Fruit fly (Drosophila melanogaster) whole organism, embryonic: ENCODE data around the gene lili.

ENCODE experiments used
- Ada2b ChIP-seq: fragments of 200-800 bp; sonication (Bioruptor generic); IDR thresholded peaks from 2 replicates; pipeline ENCODE4 v1.3.6; 2022; ENCODE audit warnings: missing biosample characterization, missing genetic modification characterization
- Atf3 ChIP-seq: fragments of 200-800 bp; sonication (Bioruptor generic); optimal IDR thresholded peaks from 3 replicates; lab custom pipeline; 2016; ENCODE audit warnings: missing biosample characterization, missing genetic modification characterization
- Atf6 ChIP-seq: fragments of 200-800 bp; sonication (Bioruptor generic); IDR thresholded peaks from 2 replicates; pipeline ENCODE4 v1.3.6; 2022; ENCODE audit warnings: missing biosample characterization, missing genetic modification characterization
- Awh ChIP-seq: fragments of 200-800 bp; sonication (Bioruptor generic); IDR thresholded peaks from 2 replicates; pipeline ENCODE4, ENCODE4 v1.3.6; 2022; ENCODE audit warnings: missing biosample characterization, missing genetic modification characterization
- CG10321 ChIP-seq: fragments of 200-800 bp; sonication (Bioruptor generic); IDR thresholded peaks from 2 replicates; pipeline ENCODE4 v1.3.6; 2022; ENCODE audit warnings: missing biosample characterization, missing genetic modification characterization
- CG12659 ChIP-seq: fragments of 200-800 bp; sonication (Bioruptor generic); optimal IDR thresholded peaks from 3 replicates; lab custom pipeline; 2017; ENCODE audit warnings: mild to moderate bottlenecking, missing biosample characterization, missing genetic modification reagents, missing genetic modification characterization
- CG12769 ChIP-seq: fragments of 200-800 bp; sonication (Bioruptor generic); optimal IDR thresholded peaks from 2 replicates; lab custom pipeline; 2019; ENCODE audit warnings: missing biosample characterization, mild to moderate bottlenecking, missing genetic modification characterization, moderate library complexity
- CG12942 ChIP-seq: fragments of 200-800 bp; sonication (Bioruptor generic); optimal IDR thresholded peaks from 3 replicates; lab custom pipeline; 2016; ENCODE audit warnings: missing biosample characterization, missing genetic modification characterization
- CG13123 ChIP-seq: fragments of 200-800 bp; sonication (Bioruptor generic); optimal IDR thresholded peaks from 2 replicates; lab custom pipeline; 2016; ENCODE audit warnings: missing biosample characterization, missing genetic modification characterization
- CG14441 ChIP-seq: fragments of 200-800 bp; sonication (Bioruptor generic); IDR thresholded peaks from 2 replicates; pipeline ENCODE4 v1.3.6; 2022; ENCODE audit warnings: missing biosample characterization, missing genetic modification characterization
- CG15073 ChIP-seq: fragments of 200-800 bp; sonication (Bioruptor generic); optimal IDR thresholded peaks from 2 replicates; lab custom pipeline; 2016; ENCODE audit warnings: missing biosample characterization, missing genetic modification characterization
- CG16813 ChIP-seq: fragments of 200-800 bp; sonication (Bioruptor generic); IDR thresholded peaks from 3 replicates; pipeline ENCODE4 v1.3.6; 2022; ENCODE audit warnings: missing biosample characterization, missing genetic modification characterization; ENCODE audit not compliant: partially characterized antibody
- CG17359 ChIP-seq: fragments of 200-800 bp; sonication (Bioruptor generic); optimal IDR thresholded peaks from 3 replicates; lab custom pipeline; 2018; ENCODE audit warnings: missing biosample characterization, mild to moderate bottlenecking, missing genetic modification characterization, moderate library complexity
- CG17912 ChIP-seq: fragments of 200-800 bp; sonication (Bioruptor generic); optimal IDR thresholded peaks from 2 replicates; lab custom pipeline; 2018; ENCODE audit warnings: missing biosample characterization, mild to moderate bottlenecking, missing genetic modification characterization
- CG34224 ChIP-seq: fragments of 200-800 bp; sonication (Bioruptor generic); IDR thresholded peaks from 3 replicates; pipeline ENCODE4 v1.3.6; 2022; ENCODE audit warnings: missing biosample characterization, missing genetic modification characterization; ENCODE audit not compliant: partially characterized antibody
- CG3847 ChIP-seq: fragments of 200-800 bp; sonication (Bioruptor generic); IDR thresholded peaks from 2 replicates; pipeline ENCODE4 v1.3.6; 2022; ENCODE audit warnings: missing biosample characterization, missing genetic modification characterization
- CG6175 ChIP-seq: fragments of 200-800 bp; sonication (Bioruptor generic); IDR thresholded peaks from 3 replicates; pipeline ENCODE4 v1.3.6; 2022; ENCODE audit warnings: missing biosample characterization, missing genetic modification characterization
- CG7987 ChIP-seq: fragments of 200-800 bp; sonication (Bioruptor generic); optimal IDR thresholded peaks from 2 replicates; lab custom pipeline; 2018; ENCODE audit warnings: missing biosample characterization, mild to moderate bottlenecking, missing genetic modification characterization, moderate library complexity
- CG8359 ChIP-seq: fragments of 200-800 bp; sonication (Bioruptor generic); optimal IDR thresholded peaks from 2 replicates; lab custom pipeline; 2017; ENCODE audit warnings: missing biosample characterization, mild to moderate bottlenecking, missing genetic modification characterization, borderline replicate concordance
- CG8944 ChIP-seq: fragments of 200-800 bp; sonication (Bioruptor generic); optimal IDR thresholded peaks from 3 replicates; lab custom pipeline; 2016; ENCODE audit warnings: missing biosample characterization, missing genetic modification characterization
- Doc3 ChIP-seq: fragments of 200-800 bp; sonication (Bioruptor generic); IDR thresholded peaks from 3 replicates; pipeline ENCODE4 v1.3.6; 2022; ENCODE audit warnings: missing biosample characterization, missing genetic modification characterization; ENCODE audit not compliant: partially characterized antibody
- H2.0 ChIP-seq: fragments of 200-800 bp; sonication (Bioruptor generic); IDR thresholded peaks from 2 replicates; pipeline ENCODE4 v1.3.6; 2022; ENCODE audit warnings: missing biosample characterization, missing genetic modification characterization
- Hmr ChIP-seq: fragments of 200-800 bp; sonication (Bioruptor generic); optimal IDR thresholded peaks from 3 replicates; lab custom pipeline; 2017; ENCODE audit warnings: mild to moderate bottlenecking, missing biosample characterization, missing genetic modification reagents, missing genetic modification characterization
- Hr78 ChIP-seq, 2 experiments: fragments of 200-800 bp in 1 of 2; fragments of >200 bp in 1 of 2; sonication (Bioruptor generic) in 1 of 2; optimal IDR thresholded peaks; 2 replicates each; lab custom pipeline; 2017 to 2019; ENCODE audit warnings: missing biosample characterization in 2 of 2, missing genetic modification characterization in 2 of 2, mild to moderate bottlenecking in 1 of 2, moderate library complexity in 1 of 2
- Hsf ChIP-seq: fragments of 200-800 bp; sonication (Bioruptor generic); optimal IDR thresholded peaks from 3 replicates; lab custom pipeline; 2016; ENCODE audit warnings: missing biosample characterization, missing genetic modification characterization
- Lim3 ChIP-seq: fragments of 200-800 bp; sonication (Bioruptor generic); IDR thresholded peaks from 2 replicates; pipeline ENCODE4 v1.3.6; 2022; ENCODE audit warnings: missing biosample characterization, missing genetic modification characterization
- MESR4 ChIP-seq: fragments of 200-800 bp; sonication (Bioruptor generic); optimal IDR thresholded peaks from 2 replicates; lab custom pipeline; 2018; ENCODE audit warnings: missing biosample characterization, mild to moderate bottlenecking, missing genetic modification characterization, moderate library complexity
- Mes4 ChIP-seq: fragments of 200-800 bp; sonication (Bioruptor generic); optimal IDR thresholded peaks from 2 replicates; lab custom pipeline; 2016; ENCODE audit warnings: missing biosample characterization, missing genetic modification characterization
- Mrtf ChIP-seq: fragments of 200-800 bp; sonication (Bioruptor generic); IDR thresholded peaks from 3 replicates; pipeline ENCODE4 v1.3.6; 2022; ENCODE audit warnings: missing biosample characterization, missing genetic modification characterization
- Oli ChIP-seq: fragments of 200-800 bp; sonication (Bioruptor generic); optimal IDR thresholded peaks from 2 replicates; lab custom pipeline; 2018; ENCODE audit warnings: missing biosample characterization, mild to moderate bottlenecking, missing genetic modification characterization, moderate library complexity
- Ptx1 ChIP-seq: fragments of 200-800 bp; sonication (Bioruptor generic); IDR thresholded peaks from 2 replicates; pipeline ENCODE4 v1.3.6; 2022; ENCODE audit warnings: missing biosample characterization, missing genetic modification characterization
- Ravus ChIP-seq: fragments of 200-800 bp; sonication (Bioruptor generic); IDR thresholded peaks from 2 replicates; pipeline ENCODE4 v1.3.6; 2022; ENCODE audit warnings: missing biosample characterization, missing genetic modification characterization
- Sry-δ ChIP-seq: fragments of 200-800 bp; sonication (Bioruptor generic); optimal IDR thresholded peaks from 2 replicates; lab custom pipeline; 2016; ENCODE audit warnings: missing biosample characterization, missing genetic modification characterization
- corto ChIP-seq: fragments of 200-800 bp; sonication (Bioruptor generic); optimal IDR thresholded peaks from 2 replicates; lab custom pipeline; 2016; ENCODE audit warnings: missing biosample characterization, mild to moderate bottlenecking, missing genetic modification characterization, moderate library complexity
- cwo ChIP-seq: fragments of 200-800 bp; sonication (Bioruptor generic); optimal IDR thresholded peaks from 3 replicates; lab custom pipeline; 2017; ENCODE audit warnings: missing biosample characterization, missing genetic modification characterization, mild to moderate bottlenecking, moderate library complexity, missing genetic modification reagents
- ftz-f1 ChIP-seq: fragments of 200-800 bp; sonication (Bioruptor generic); optimal IDR thresholded peaks from 2 replicates; lab custom pipeline; 2016; ENCODE audit warnings: missing biosample characterization, missing genetic modification characterization
- gsb ChIP-seq: fragments of 200-800 bp; sonication (Bioruptor generic); IDR thresholded peaks from 2 replicates; pipeline ENCODE4 v1.3.6; 2022; ENCODE audit warnings: missing biosample characterization, missing genetic modification characterization
- h ChIP-seq: fragments of >200 bp; optimal IDR thresholded peaks from 2 replicates; lab custom pipeline; 2017
- ham ChIP-seq: fragments of 200-800 bp; sonication (Bioruptor generic); IDR thresholded peaks from 2 replicates; pipeline ENCODE4 v1.3.6; 2022; ENCODE audit warnings: missing biosample characterization, missing genetic modification characterization
- hb ChIP-seq: fragments of 200-800 bp; sonication (Bioruptor generic); IDR thresholded peaks from 3 replicates; pipeline ENCODE4 v1.3.6; 2022; ENCODE audit warnings: missing biosample characterization, missing genetic modification characterization; ENCODE audit not compliant: partially characterized antibody
- insv ChIP-seq, 2 experiments: fragments of 200-800 bp; sonication (Bioruptor generic); optimal IDR thresholded peaks; 3 replicates each; lab custom pipeline; 2016 to 2018; ENCODE audit warnings: missing biosample characterization in 2 of 2, missing genetic modification characterization in 2 of 2
- knrl ChIP-seq: fragments of 200-800 bp; sonication (Bioruptor generic); IDR thresholded peaks from 3 replicates; pipeline ENCODE4 v1.3.6; 2022; ENCODE audit warnings: missing biosample characterization, missing genetic modification characterization; ENCODE audit not compliant: partially characterized antibody
- phol ChIP-seq: fragments of 200-800 bp; sonication (Bioruptor generic); optimal IDR thresholded peaks from 3 replicates; lab custom pipeline; 2018; ENCODE audit warnings: missing biosample characterization, mild to moderate bottlenecking, missing genetic modification characterization, moderate library complexity
- pum ChIP-seq: fragments of 200-800 bp; sonication (Bioruptor generic); optimal IDR thresholded peaks from 2 replicates; lab custom pipeline; 2016; ENCODE audit warnings: missing biosample characterization, missing genetic modification characterization
- sob ChIP-seq: fragments of 200-800 bp; sonication (Bioruptor generic); IDR thresholded peaks from 2 replicates; pipeline ENCODE4 v1.3.6; 2022; ENCODE audit warnings: missing biosample characterization, missing genetic modification characterization
- sqz ChIP-seq: fragments of 200-800 bp; sonication (Bioruptor generic); optimal IDR thresholded peaks from 3 replicates; lab custom pipeline; 2018; ENCODE audit warnings: missing biosample characterization, mild to moderate bottlenecking, missing genetic modification characterization
- ssp ChIP-seq: fragments of 200-800 bp; sonication (Bioruptor generic); IDR thresholded peaks from 2 replicates; pipeline ENCODE4 v1.3.6; 2022; ENCODE audit warnings: missing biosample characterization, missing genetic modification characterization
- tx ChIP-seq: fragments of 200-800 bp; sonication (Bioruptor generic); optimal IDR thresholded peaks from 2 replicates; lab custom pipeline; 2016; ENCODE audit warnings: missing biosample characterization, missing genetic modification characterization
- unpg ChIP-seq: fragments of 200-800 bp; sonication (Bioruptor generic); optimal IDR thresholded peaks from 3 replicates; lab custom pipeline; 2018; ENCODE audit warnings: missing biosample characterization, mild to moderate bottlenecking, missing genetic modification characterization, moderate library complexity
- wor ChIP-seq: fragments of 200-800 bp; sonication (Bioruptor generic); IDR thresholded peaks from 2 replicates; pipeline ENCODE4 v1.3.6; 2022; ENCODE audit warnings: missing biosample characterization, missing genetic modification characterization

lili gene

DNA sequence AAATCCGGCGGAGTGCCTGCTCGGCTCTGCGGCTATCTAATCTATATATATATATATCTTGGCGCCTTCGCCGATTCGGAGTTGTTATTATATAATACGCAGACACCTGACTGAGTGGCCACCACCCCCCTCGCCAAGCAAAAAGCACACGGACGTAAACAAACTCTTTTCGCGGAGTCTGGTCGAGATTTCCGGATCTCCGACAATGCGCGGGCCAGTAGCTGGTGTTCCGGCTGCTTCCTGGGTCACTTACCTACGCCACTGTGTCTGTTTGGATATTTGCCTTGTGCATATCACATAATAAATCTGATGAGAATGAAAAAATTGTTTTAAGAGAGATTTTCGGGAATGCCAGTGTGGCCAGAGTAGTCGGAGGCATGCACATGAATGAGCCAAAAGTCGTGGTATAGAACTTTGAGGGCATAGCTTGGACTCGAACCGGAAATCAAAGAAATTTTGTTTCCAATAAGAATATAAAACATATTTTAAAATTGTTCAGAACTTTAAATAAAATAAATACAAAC, 26.7 kb downstream of the lili start, which contains the start of gene CG5805 (continued):
- TF ChIP-seq CG15073 (GFP tag; lab: Kevin White, UChicago) (no peak), phol (tag; lab: Kevin White, UChicago) (peak; percentile 88), Sry-δ (GFP tag; lab: Kevin White, UChicago) (peak; percentile 56), sqz (GFP tag; lab: Kevin White, UChicago) (no peak), CG16813 (GFP tag; lab: Robert Waterston, UW) (no peak), Mes4 (GFP tag; lab: Kevin White, UChicago) (peak; percentile 75), Atf3 (GFP tag; lab: Kevin White, UChicago) (peak; percentile 47), Ptx1 (GFP tag; lab: Robert Waterston, UW) (peak; percentile 81), Ravus (no peak; the same call in 1 of the 2 replicates), ham (GFP tag; lab: Robert Waterston, UW) (peak; percentile 52; the same call in 1 of the 2 replicates), CG8359 (GFP tag; lab: Kevin White, UChicago) (peak; percentile 79), Hr78 (GFP tag; optimal IDR thresholded peaks at IDR 0.05; lab: Kevin White, UChicago) (peak in 1 of 2 experiments; percentile 82), H2.0 (peak; percentile 82), tx (GFP tag; lab: Kevin White, UChicago) (peak; percentile 35), Lim3 (no peak), CG3847 (peak; percentile 90), cwo (GFP tag; lab: Kevin White, UChicago) (peak; percentile 56), CG13123 (GFP tag; lab: Kevin White, UChicago) (no peak), insv (GFP tag; optimal IDR thresholded peaks at IDR 0.05; lab: Kevin White, UChicago) (peak; percentile 82 to 96), Oli (tag; lab: Kevin White, UChicago) (peak; percentile 69), wor (peak; percentile 37; the same call in 1 of the 2 replicates), gsb (GFP tag; lab: Robert Waterston, UW) (peak; percentile 55), ftz-f1 (GFP tag; lab: Kevin White, UChicago) (peak; percentile 90), CG12769 (tag; lab: Kevin White, UChicago) (peak; percentile 96), knrl (no peak; the same call in 2 of the 3 replicates), CG34224 (peak; percentile 25; the same call in 1 of the 3 replicates), CG6175 (GFP tag; lab: Robert Waterston, UW) (peak; percentile 46; the same call in 1 of the 3 replicates), CG17912 (peak; percentile 87), CG7987 (peak; percentile 94), unpg (GFP tag; lab: Kevin White, UChicago) (peak; percentile 75), Awh (GFP tag; lab: Robert Waterston, UW) (peak; percentile 79), h (lab: Kevin White, UChicago) (no peak), corto (GFP tag; lab: Kevin White, UChicago) (no peak), CG10321 (peak; percentile 71), CG8944 (GFP tag; lab: Kevin White, UChicago) (peak; percentile 43), Hsf (GFP tag; lab: Kevin White, UChicago) (peak; percentile 88), sob (GFP tag; lab: Robert Waterston, UW) (peak; percentile 89), CG12942 (GFP tag; lab: Kevin White, UChicago) (peak; percentile 66), Hmr (peak; percentile 94), ssp (GFP tag; lab: Robert Waterston, UW) (peak; percentile 52; the same call in 1 of the 2 replicates), hb (GFP tag; lab: Robert Waterston, UW) (no peak), MESR4 (GFP tag; lab: Kevin White, UChicago) (peak; percentile 96), Doc3 (GFP tag; lab: Robert Waterston, UW) (no peak), Ada2b (GFP tag; lab: Robert Waterston, UW) (peak; percentile 66; the same call in 1 of the 2 replicates), CG17359 (tag; lab: Kevin White, UChicago) (peak; percentile 82), CG12659 (GFP tag; lab: Kevin White, UChicago) (peak; percentile 92), pum (peak; percentile 3), CG14441 (GFP tag; lab: Robert Waterston, UW) (peak; percentile 72), Atf6 (GFP tag; lab: Robert Waterston, UW) (peak; percentile 80), Mrtf (GFP tag; lab: Robert Waterston, UW) (peak; percentile 34; the same call in 2 of the 3 replicates)
